Fruit fly (Drosophila melanogaster) ovary, adult (tissue): ENCODE measurements around the gene Acbp3.

Source experiments
- CG17801 ChIP-seq: fragments of 200-800 bp; optimal IDR thresholded peaks from 2 replicates; lab custom pipeline; 2019; ENCODE audit warnings: missing biosample characterization, mild to moderate bottlenecking, missing genetic modification characterization, moderate library complexity; ENCODE audit not compliant: partially characterized antibody

Gene Acbp3

DNA sequence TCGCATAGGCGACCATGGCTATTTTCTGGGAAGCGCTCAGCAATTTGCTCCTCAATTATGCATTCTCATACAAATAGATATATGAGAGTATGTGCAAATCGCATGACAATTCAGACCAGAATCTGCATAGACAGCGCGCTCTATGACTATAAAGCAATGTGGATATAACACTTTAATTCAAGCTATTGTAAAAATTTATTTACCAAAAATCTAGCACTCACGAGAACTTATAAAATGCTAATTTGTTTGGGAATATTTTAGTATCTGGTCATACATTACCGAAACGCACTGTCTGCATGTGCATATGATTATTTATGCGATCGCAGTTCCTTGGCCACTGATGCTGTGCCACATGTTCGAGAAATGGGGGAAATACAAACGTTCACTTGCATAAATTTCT, 20.2 kb downstream of the Acbp3 start:
- no peak for TF ChIP-seq CG17801 (GFP tag; lab: Kevin White, UChicago)

DNA sequence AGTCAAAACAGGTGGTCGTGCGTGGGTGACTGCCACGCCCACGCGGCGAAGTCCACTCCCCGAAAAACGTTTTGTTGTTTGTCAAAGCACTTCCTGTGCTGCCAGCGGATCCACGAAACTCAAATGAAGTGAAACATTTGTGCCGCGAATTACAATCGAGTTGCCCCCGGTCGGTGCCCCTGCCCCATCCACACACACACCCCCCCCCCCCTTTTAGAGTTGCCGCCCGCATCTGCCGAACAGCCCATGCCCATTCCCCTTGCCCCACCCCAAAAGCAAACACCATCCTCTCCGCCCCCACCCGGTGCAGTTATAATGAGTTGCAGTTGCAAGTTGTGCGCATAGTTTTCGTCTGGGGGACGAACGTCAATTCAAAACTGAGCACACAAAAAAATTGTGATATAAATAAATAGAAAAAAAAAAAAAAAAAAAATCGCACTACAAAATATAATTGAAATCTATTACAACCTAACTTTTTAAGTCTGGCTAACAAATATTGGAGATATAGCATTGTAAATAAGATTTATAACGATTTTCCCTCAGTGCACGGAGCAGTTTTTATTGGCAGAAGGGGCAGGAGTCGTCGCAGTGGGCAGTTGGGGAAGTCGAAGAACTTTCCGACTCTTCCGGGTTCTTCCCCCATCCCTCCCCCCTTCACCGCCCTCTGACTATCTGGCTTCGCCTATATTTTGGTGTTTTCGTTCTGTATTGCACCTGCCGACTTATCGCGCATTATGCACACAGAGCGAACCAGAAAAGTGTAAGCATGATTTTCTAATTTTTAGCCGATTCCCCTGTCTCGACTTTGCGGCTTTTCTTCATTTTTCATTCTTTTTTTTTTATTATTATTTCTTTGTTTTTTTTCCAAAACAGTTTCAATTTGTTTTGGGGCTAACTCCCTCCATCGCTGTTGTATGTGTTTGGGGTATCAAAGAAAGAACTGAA, 21.1 kb downstream of the Acbp3 start:
- TF ChIP-seq CG17801 (GFP tag; lab: Kevin White, UChicago), result no peak

DNA sequence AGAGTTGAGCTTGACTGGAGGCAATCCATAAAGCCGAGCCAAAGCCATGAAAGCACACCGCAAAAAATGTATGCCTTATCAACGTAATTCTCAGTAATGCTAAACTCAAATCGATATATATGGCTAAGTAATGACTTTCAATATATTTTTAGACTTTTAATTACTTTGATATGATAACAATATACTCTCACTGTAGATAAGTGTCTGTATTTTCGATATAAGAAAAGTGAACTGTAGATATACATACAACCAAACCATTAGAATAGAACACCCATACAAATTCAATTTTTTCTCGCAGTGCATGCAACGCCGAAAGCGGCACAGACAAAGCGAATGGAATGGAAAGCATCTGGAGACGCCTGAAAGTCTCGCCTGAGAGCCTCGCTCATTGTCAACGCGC, 23.0 kb downstream of the Acbp3 start:
- no peak for TF ChIP-seq CG17801 (GFP tag; lab: Kevin White, UChicago)

dm6 chr3L:7154249-7154648, 23.6 kb downstream of the Acbp3 start:
- no peak for TF ChIP-seq CG17801 (GFP tag; lab: Kevin White, UChicago)

dm6 chr3L:7155522-7155978, 24.9 kb downstream of the Acbp3 start:
- no peak for TF ChIP-seq CG17801 (GFP tag; lab: Kevin White, UChicago)

DNA sequence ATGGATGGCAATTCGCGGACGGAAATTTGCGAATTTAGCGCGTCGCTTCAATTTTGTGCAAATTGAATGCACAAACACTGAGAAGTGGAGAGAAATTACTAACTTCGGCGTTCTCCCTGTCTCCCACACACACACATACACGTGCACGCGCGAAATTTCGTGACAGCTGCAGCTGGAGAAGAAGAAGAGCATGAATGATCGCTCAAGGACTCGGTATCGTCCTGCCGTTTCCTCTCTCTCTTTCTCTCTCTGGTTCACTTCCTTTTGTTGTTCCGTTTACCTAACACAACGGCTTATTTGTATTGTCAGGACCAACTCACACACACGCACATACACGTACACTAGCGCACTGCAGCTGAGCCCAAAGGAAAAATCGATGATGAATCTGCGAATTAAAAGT, 25.6 kb downstream of the Acbp3 start:
- TF ChIP-seq CG17801 (GFP tag; lab: Kevin White, UChicago), result no peak

dm6 chr3L:7156890-7157289, 26.2 kb downstream of the Acbp3 start, which contains the start of gene corn:
Gene corn, minus strand, starts transcription at chr3L:7157073.
- no peak for TF ChIP-seq CG17801 (GFP tag; lab: Kevin White, UChicago)

- no peak for TF ChIP-seq CG17801 (GFP tag; lab: Kevin White, UChicago)
Observed at dm6 chr3L:7157713-7158112, 27.0 kb downstream of the Acbp3 start, which contains the start of gene CG8620. Gene CG8620, plus strand, starts transcription at chr3L:7158099.

DNA sequence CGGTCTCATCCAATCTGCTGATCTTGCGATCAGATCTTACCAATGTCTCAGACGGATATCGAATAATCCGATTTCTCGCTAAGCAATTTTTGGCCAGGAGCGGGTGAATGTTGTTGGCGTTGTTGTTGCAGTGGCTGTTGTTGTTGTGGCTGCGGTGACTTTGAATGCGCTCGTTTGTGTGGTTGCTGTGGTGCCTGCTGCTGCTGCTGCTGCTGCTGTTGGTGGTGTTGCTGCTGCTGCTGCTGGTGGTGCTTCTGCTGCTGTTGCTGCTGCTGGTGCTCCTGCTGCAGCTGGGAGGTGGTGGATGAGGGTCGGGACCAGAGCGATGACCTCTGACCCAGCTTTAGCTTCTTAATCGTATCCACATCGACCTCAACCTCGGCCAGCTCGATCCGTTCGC, 30.6 kb downstream of the Acbp3 start:
- no peak for TF ChIP-seq CG17801 (GFP tag; lab: Kevin White, UChicago)

- TF ChIP-seq CG17801 (GFP tag; lab: Kevin White, UChicago), result no peak
Observed at dm6 chr3L:7161924-7162323, 31.2 kb downstream of the Acbp3 start.
